Fruit fly (Drosophila melanogaster) whole organism, embryonic: Measurements from ENCODE around the gene CG7924.

Experiments used
- CG10321 ChIP-seq: fragments of 200-800 bp; sonication (Bioruptor generic); IDR thresholded peaks from 2 replicates; pipeline ENCODE4 v1.3.6; 2022; ENCODE audit warnings: missing biosample characterization, missing genetic modification characterization
- CG14050 ChIP-seq: fragments of 200-800 bp; sonication (Bioruptor generic); IDR thresholded peaks from 3 replicates; pipeline ENCODE4 v1.3.6; 2022; ENCODE audit warnings: missing biosample characterization, missing genetic modification characterization
- CG15479 ChIP-seq: fragments of 200-800 bp; sonication (Bioruptor generic); optimal IDR thresholded peaks from 3 replicates; lab custom pipeline; 2019; ENCODE audit warnings: missing biosample characterization, mild to moderate bottlenecking, missing genetic modification characterization, moderate library complexity
- CG15601 ChIP-seq: fragments of 200-800 bp; sonication (Bioruptor generic); optimal IDR thresholded peaks from 3 replicates; lab custom pipeline; 2019; ENCODE audit warnings: missing biosample characterization, mild to moderate bottlenecking, missing genetic modification characterization, moderate library complexity
- CG17829 ChIP-seq: fragments of 200-800 bp; optimal IDR thresholded peaks from 2 replicates; lab custom pipeline; 2019; ENCODE audit warnings: missing biosample characterization, mild to moderate bottlenecking, missing genetic modification characterization, moderate library complexity
- CG2875 ChIP-seq: fragments of 200-800 bp; sonication (Bioruptor generic); optimal IDR thresholded peaks from 2 replicates; lab custom pipeline; 2017; ENCODE audit warnings: missing biosample characterization, mild to moderate bottlenecking, missing genetic modification characterization, missing genetic modification reagents
- CG34422 ChIP-seq: fragments of 200-800 bp; sonication (Bioruptor generic); IDR thresholded peaks from 3 replicates; pipeline ENCODE4 v1.3.6; 2022; ENCODE audit warnings: missing biosample characterization, missing genetic modification characterization
- CG4360 ChIP-seq: fragments of 200-800 bp; sonication (Bioruptor generic); IDR thresholded peaks from 2 replicates; pipeline ENCODE4 v1.3.6; 2022; ENCODE audit warnings: missing biosample characterization, missing genetic modification characterization
- CG7987 ChIP-seq: fragments of 200-800 bp; sonication (Bioruptor generic); optimal IDR thresholded peaks from 2 replicates; lab custom pipeline; 2018; ENCODE audit warnings: missing biosample characterization, mild to moderate bottlenecking, missing genetic modification characterization, moderate library complexity
- CG8478 ChIP-seq: fragments of >200 bp; optimal IDR thresholded peaks from 2 replicates; lab custom pipeline; 2018
- CTCF ChIP-seq: fragments of 200-800 bp; sonication (Bioruptor generic); optimal IDR thresholded peaks from 2 replicates; lab custom pipeline; 2017; ENCODE audit warnings: missing biosample characterization, mild to moderate bottlenecking, missing genetic modification characterization, moderate library complexity
- D ChIP-seq, 2 experiments: fragments of 200-800 bp in 1 of 2; fragments of >200 bp in 1 of 2; sonication (Bioruptor generic) in 1 of 2; optimal IDR thresholded peaks; 2 replicates in 1 of 2; 3 replicates in 1 of 2; lab custom pipeline; 2017; ENCODE audit warnings: mild to moderate bottlenecking in 1 of 2, missing biosample characterization in 1 of 2, missing genetic modification characterization in 1 of 2, missing genetic modification reagents in 1 of 2
- Dll ChIP-seq: fragments of 200-800 bp; sonication (Bioruptor generic); IDR thresholded peaks from 4 replicates; pipeline ENCODE4 v1.3.6; 2022; ENCODE audit warnings: missing biosample characterization, missing genetic modification characterization; ENCODE audit not compliant: partially characterized antibody
- Doc2 ChIP-seq: fragments of 200-800 bp; sonication (Bioruptor generic); IDR thresholded peaks from 2 replicates; pipeline ENCODE4 v1.3.6; 2022; ENCODE audit warnings: missing biosample characterization, missing genetic modification characterization
- E2f2 ChIP-seq: fragments of 200-800 bp; sonication (Bioruptor generic); IDR thresholded peaks from 2 replicates; pipeline ENCODE4 v1.3.6; 2022; ENCODE audit warnings: missing biosample characterization, missing genetic modification characterization
- Gsc ChIP-seq: fragments of 200-800 bp; sonication (Bioruptor generic); IDR thresholded peaks from 2 replicates; pipeline ENCODE4 v1.3.6; 2022; ENCODE audit warnings: missing biosample characterization, missing genetic modification characterization
- HHEX ChIP-seq: fragments of 200-800 bp; sonication (Bioruptor generic); optimal IDR thresholded peaks from 3 replicates; lab custom pipeline; 2017; ENCODE audit warnings: missing biosample characterization, mild to moderate bottlenecking, missing genetic modification characterization, missing genetic modification reagents
- Hmx ChIP-seq: fragments of 200-800 bp; sonication (Bioruptor generic); optimal IDR thresholded peaks from 2 replicates; lab custom pipeline; 2016; ENCODE audit warnings: missing biosample characterization, missing genetic modification characterization
- Lhr ChIP-seq: fragments of 200-800 bp; sonication (Bioruptor generic); optimal IDR thresholded peaks from 3 replicates; lab custom pipeline; 2017; ENCODE audit warnings: mild to moderate bottlenecking, missing biosample characterization, missing genetic modification reagents, missing genetic modification characterization
- Lim3 ChIP-seq: fragments of 200-800 bp; sonication (Bioruptor generic); IDR thresholded peaks from 2 replicates; pipeline ENCODE4 v1.3.6; 2022; ENCODE audit warnings: missing biosample characterization, missing genetic modification characterization
- Nf-YB ChIP-seq: fragments of 200-800 bp; sonication (Bioruptor generic); optimal IDR thresholded peaks from 3 replicates; lab custom pipeline; 2019; ENCODE audit warnings: missing biosample characterization, mild to moderate bottlenecking, missing genetic modification characterization, moderate library complexity
- Pdp1 ChIP-seq, 2 experiments: fragments of 200-800 bp; sonication (Bioruptor generic); optimal IDR thresholded peaks; 3 replicates each; lab custom pipeline; 2016; ENCODE audit warnings: missing biosample characterization in 2 of 2, missing genetic modification characterization in 2 of 2, mild to moderate bottlenecking in 1 of 2, moderate library complexity in 1 of 2
- Ptx1 ChIP-seq: fragments of 200-800 bp; sonication (Bioruptor generic); IDR thresholded peaks from 2 replicates; pipeline ENCODE4 v1.3.6; 2022; ENCODE audit warnings: missing biosample characterization, missing genetic modification characterization
- Scr ChIP-seq: fragments of 200-800 bp; sonication (Bioruptor generic); IDR thresholded peaks from 2 replicates; pipeline ENCODE4 v1.3.6; 2022; ENCODE audit warnings: missing biosample characterization, missing genetic modification characterization; ENCODE audit not compliant: partially characterized antibody
- Usf ChIP-seq: fragments of 200-800 bp; sonication (Bioruptor generic); optimal IDR thresholded peaks from 2 replicates; lab custom pipeline; 2017; ENCODE audit warnings: missing genotype, missing biosample characterization, missing genetic modification characterization
- amos ChIP-seq: fragments of 200-800 bp; sonication (Bioruptor generic); IDR thresholded peaks from 2 replicates; pipeline ENCODE4 v1.3.6; 2022; ENCODE audit warnings: missing biosample characterization, missing genetic modification characterization; ENCODE audit not compliant: partially characterized antibody
- bbx ChIP-seq: fragments of 200-800 bp; sonication (Bioruptor generic); IDR thresholded peaks from 2 replicates; pipeline ENCODE4 v1.3.6; 2022; ENCODE audit warnings: missing biosample characterization, missing genetic modification characterization; ENCODE audit not compliant: partially characterized antibody
- bowl ChIP-seq: fragments of 200-800 bp; sonication (Bioruptor generic); IDR thresholded peaks from 2 replicates; pipeline ENCODE4 v1.3.6; 2022; ENCODE audit warnings: missing biosample characterization, missing genetic modification characterization
- croc ChIP-seq: fragments of 200-800 bp; sonication (Bioruptor generic); conservative IDR thresholded peaks from 3 replicates; pipeline ENCODE4 v1.3.6; 2022; ENCODE audit warnings: missing biosample characterization, missing genetic modification characterization
- dm ChIP-seq: fragments of 200-800 bp; sonication (Bioruptor generic); optimal IDR thresholded peaks from 3 replicates; lab custom pipeline; 2016; ENCODE audit warnings: missing biosample characterization, missing genetic modification characterization
- fd3F ChIP-seq: fragments of 200-800 bp; sonication (Bioruptor generic); optimal IDR thresholded peaks from 2 replicates; lab custom pipeline; 2018; ENCODE audit warnings: missing biosample characterization, mild to moderate bottlenecking, missing genetic modification characterization, moderate library complexity
- hkb ChIP-seq, 2 experiments: fragments of 200-800 bp in 1 of 2; fragments of >200 bp in 1 of 2; sonication (Bioruptor generic) in 1 of 2; IDR thresholded peaks in 1 of 2; optimal IDR thresholded peaks in 1 of 2; 2 replicates each; pipeline versions ENCODE4 v1.3.6 to Lab custom; 2017 to 2022; ENCODE audit warnings: missing biosample characterization in 1 of 2, missing genetic modification characterization in 1 of 2
- insv ChIP-seq, 2 experiments: fragments of 200-800 bp; sonication (Bioruptor generic); optimal IDR thresholded peaks; 3 replicates each; lab custom pipeline; 2016 to 2018; ENCODE audit warnings: missing biosample characterization in 2 of 2, missing genetic modification characterization in 2 of 2
- kah ChIP-seq: fragments of 200-800 bp; sonication (Bioruptor generic); optimal IDR thresholded peaks from 2 replicates; lab custom pipeline; 2018; ENCODE audit warnings: missing biosample characterization, mild to moderate bottlenecking, missing genetic modification characterization
- klu ChIP-seq: fragments of 200-800 bp; sonication (Bioruptor generic); IDR thresholded peaks from 2 replicates; pipeline ENCODE4 v1.3.6; 2022; ENCODE audit warnings: missing biosample characterization, missing genetic modification characterization
- knrl ChIP-seq: fragments of 200-800 bp; sonication (Bioruptor generic); IDR thresholded peaks from 3 replicates; pipeline ENCODE4 v1.3.6; 2022; ENCODE audit warnings: missing biosample characterization, missing genetic modification characterization; ENCODE audit not compliant: partially characterized antibody
- lbe ChIP-seq: fragments of 200-800 bp; sonication (Bioruptor generic); optimal IDR thresholded peaks from 2 replicates; lab custom pipeline; 2016; ENCODE audit warnings: missing biosample characterization, mild to moderate bottlenecking, missing genetic modification characterization
- lmd ChIP-seq: fragments of 200-800 bp; sonication (Bioruptor generic); IDR thresholded peaks from 2 replicates; pipeline ENCODE4 v1.3.6; 2022; ENCODE audit warnings: missing biosample characterization, missing genetic modification characterization
- pros ChIP-seq: fragments of 200-800 bp; sonication (Bioruptor generic); optimal IDR thresholded peaks from 3 replicates; lab custom pipeline; 2019; ENCODE audit warnings: missing biosample characterization, mild to moderate bottlenecking, missing genetic modification characterization, moderate library complexity
- psq ChIP-seq: fragments of 200-800 bp; sonication (Bioruptor generic); optimal IDR thresholded peaks from 2 replicates; lab custom pipeline; 2017; ENCODE audit warnings: missing biosample characterization, missing genetic modification characterization
- run ChIP-seq: fragments of 200-800 bp; sonication (Bioruptor generic); optimal IDR thresholded peaks from 3 replicates; lab custom pipeline; 2018; ENCODE audit warnings: missing biosample characterization, mild to moderate bottlenecking, missing genetic modification characterization
- sd ChIP-seq: fragments of 200-800 bp; sonication (Bioruptor generic); optimal IDR thresholded peaks from 3 replicates; lab custom pipeline; 2018; ENCODE audit warnings: missing biosample characterization, mild to moderate bottlenecking, missing genetic modification characterization, moderate library complexity
- tll ChIP-seq, 2 experiments: fragments of 200-800 bp in 1 of 2; fragments of >200 bp in 1 of 2; sonication (Bioruptor generic) in 1 of 2; optimal IDR thresholded peaks; 2 replicates each; lab custom pipeline; 2017 to 2019; ENCODE audit warnings: missing biosample characterization in 2 of 2, missing genetic modification characterization in 2 of 2, mild to moderate bottlenecking in 1 of 2, moderate library complexity in 1 of 2
- toy ChIP-seq: fragments of 200-800 bp; sonication (Bioruptor generic); IDR thresholded peaks from 2 replicates; pipeline ENCODE4 v1.3.6; 2022; ENCODE audit warnings: missing biosample characterization, missing genetic modification characterization
- vnd ChIP-seq: fragments of 200-800 bp; sonication (Bioruptor generic); IDR thresholded peaks from 3 replicates; pipeline ENCODE4 v1.3.6; 2022; ENCODE audit warnings: missing biosample characterization, missing genetic modification characterization; ENCODE audit not compliant: partially characterized antibody
- zen ChIP-seq: fragments of 200-800 bp; sonication (Bioruptor generic); optimal IDR thresholded peaks from 3 replicates; lab custom pipeline; 2018; ENCODE audit warnings: missing biosample characterization, mild to moderate bottlenecking, missing genetic modification characterization, moderate library complexity
- zen2 ChIP-seq: fragments of 200-800 bp; sonication (Bioruptor generic); IDR thresholded peaks from 3 replicates; pipeline ENCODE4 v1.3.6; 2022; ENCODE audit warnings: missing biosample characterization, missing genetic modification characterization; ENCODE audit not compliant: partially characterized antibody
- zfh1 ChIP-seq: fragments of 200-800 bp; sonication (Bioruptor generic); IDR thresholded peaks from 3 replicates; pipeline ENCODE4 v1.3.6; 2022; ENCODE audit warnings: missing biosample characterization, missing genetic modification characterization

CG7924 gene

DNA sequence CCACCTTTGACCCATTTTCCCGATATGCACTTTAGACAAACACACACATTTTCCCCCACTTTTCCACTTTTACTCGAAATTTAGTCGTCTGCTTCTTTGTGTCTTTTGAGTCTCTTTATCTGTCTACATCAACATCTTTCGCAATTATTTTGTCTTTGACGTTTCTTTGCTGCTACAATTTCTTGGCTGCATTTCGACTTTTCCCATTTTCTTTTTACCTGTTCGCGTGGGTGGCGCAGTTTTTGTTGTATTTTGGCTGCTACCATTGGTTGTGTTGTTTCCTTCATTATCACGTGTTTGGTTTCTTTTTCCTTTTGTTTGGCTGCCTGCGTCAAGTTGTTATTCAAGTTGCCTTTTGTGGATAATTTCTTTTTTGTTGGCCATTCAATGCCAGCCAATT lies 21.7 kb upstream of the CG7924 start:
- no peak for TF ChIP-seq toy (GFP tag; lab: Robert Waterston, UW)
- TF ChIP-seq Usf (GFP tag; lab: Kevin White, UChicago), result no peak
- peak; percentile 49 for TF ChIP-seq CG15479 (GFP tag; lab: Kevin White, UChicago)
- TF ChIP-seq run (tag; lab: Kevin White, UChicago), result no peak
- TF ChIP-seq Gsc (GFP tag; lab: Robert Waterston, UW), result no peak
- peak; percentile 25 for TF ChIP-seq psq (GFP tag; lab: Kevin White, UChicago)
- TF ChIP-seq pros (GFP tag; lab: Kevin White, UChicago), result peak; percentile 86
- TF ChIP-seq tll (GFP tag; optimal IDR thresholded peaks at IDR 0.05; lab: Kevin White, UChicago), result peak in 1 of 2 experiments; percentile 70
- no peak for TF ChIP-seq klu (GFP tag; lab: Robert Waterston, UW)
- TF ChIP-seq Doc2, result no peak
- no peak for TF ChIP-seq E2f2
- TF ChIP-seq fd3F (GFP tag; lab: Kevin White, UChicago), result no peak
- TF ChIP-seq hkb (optimal IDR thresholded peaks at IDR 0.05; lab: Kevin White, UChicago), result no peak
- no peak for TF ChIP-seq hkb (GFP tag; IDR thresholded peaks at IDR 0.05; lab: Robert Waterston, UW)
- no peak for TF ChIP-seq CG14050 (GFP tag; lab: Robert Waterston, UW)
- TF ChIP-seq D (optimal IDR thresholded peaks at IDR 0.05; lab: Kevin White, UChicago), result peak; percentile 69
- TF ChIP-seq D (GFP tag; optimal IDR thresholded peaks at IDR 0.05; lab: Kevin White, UChicago), result no peak
- no peak for TF ChIP-seq croc (GFP tag; lab: Robert Waterston, UW)
- TF ChIP-seq zen (tag; lab: Kevin White, UChicago), result peak; percentile 26
- peak; percentile 19 for TF ChIP-seq sd (tag; lab: Kevin White, UChicago)
- no peak for TF ChIP-seq bowl (GFP tag; lab: Robert Waterston, UW)
- TF ChIP-seq CG4360, result peak; percentile 41; the same call in 1 of the 2 replicates
- TF ChIP-seq Hmx (GFP tag; lab: Kevin White, UChicago), result no peak
- TF ChIP-seq Nf-YB (GFP tag; lab: Kevin White, UChicago), result peak; percentile 33
- TF ChIP-seq CG17829 (tag; lab: Kevin White, UChicago), result no peak

- TF ChIP-seq CG2875 (no peak), bbx (GFP tag; lab: Robert Waterston, UW) (peak; percentile 63; the same call in 1 of the 2 replicates), CG8478 (lab: Kevin White, UChicago) (no peak), zen (tag; lab: Kevin White, UChicago) (no peak), CG15601 (tag; lab: Kevin White, UChicago) (no peak), lmd (GFP tag; lab: Robert Waterston, UW) (no peak), Ptx1 (GFP tag; lab: Robert Waterston, UW) (no peak), Dll (GFP tag; lab: Robert Waterston, UW) (no peak), CG7987 (GFP tag; lab: Kevin White, UChicago) (no peak), lbe (no peak), kah (GFP tag; lab: Kevin White, UChicago) (no peak), hkb (optimal IDR thresholded peaks at IDR 0.05; lab: Kevin White, UChicago) (peak; percentile 37), hkb (GFP tag; IDR thresholded peaks at IDR 0.05; lab: Robert Waterston, UW) (no peak), dm (GFP tag; lab: Kevin White, UChicago) (no peak), zfh1 (no peak), knrl (GFP tag; lab: Robert Waterston, UW) (peak; percentile 66), Lhr (GFP tag; lab: Kevin White, UChicago) (peak; percentile 14), HHEX (no peak), Lim3 (GFP tag; lab: Robert Waterston, UW) (no peak), klu (GFP tag; lab: Robert Waterston, UW) (no peak), amos (GFP tag; lab: Robert Waterston, UW) (peak; percentile 42), zen2 (GFP tag; lab: Robert Waterston, UW) (no peak), Scr (peak; percentile 31), CG34422 (no peak), vnd (GFP tag; lab: Robert Waterston, UW) (0 out of 3 replicates have a peak, but pooled peaks have one; percentile 17), Pdp1 (GFP tag; optimal IDR thresholded peaks at IDR 0.05; lab: Kevin White, UChicago) (no peak), CG10321 (GFP tag; lab: Robert Waterston, UW) (no peak), insv (GFP tag; optimal IDR thresholded peaks at IDR 0.05; lab: Kevin White, UChicago) (no peak), CTCF (GFP tag; lab: Kevin White, UChicago) (peak; percentile 86)
Observed at dm6 chr3L:14212300-14212893, 20.9 kb upstream of the CG7924 start.
